Worm (Caenorhabditis elegans): ENCODE measurements around the gene H04D03.7.

DNA sequence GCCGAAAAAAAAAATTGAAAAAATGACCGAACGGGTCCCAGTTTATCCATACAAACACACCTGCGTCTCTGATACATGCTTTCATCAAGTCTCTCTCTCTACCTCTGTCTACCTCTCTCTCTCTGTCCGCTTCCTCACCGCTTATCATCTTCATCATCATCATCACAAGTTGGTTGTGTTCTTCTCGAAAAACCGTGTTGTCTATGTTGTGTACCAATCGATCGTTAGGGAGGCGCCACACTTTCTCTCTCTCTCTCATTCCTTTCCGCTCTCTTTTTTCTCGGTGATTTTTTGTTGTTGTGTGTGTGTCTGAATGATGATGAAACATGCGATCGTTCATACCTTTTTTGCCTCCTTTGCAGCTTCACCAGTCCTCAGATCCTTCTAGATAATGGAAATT lies 17.0 kb upstream of the H04D03.7 start:
- no peak for TF ChIP-seq akir-1 (GFP tag; optimal IDR thresholded peaks at IDR 0.05)
- no peak for TF ChIP-seq snpc-4 (GFP tag; optimal IDR thresholded peaks at IDR 0.05)
- no peak for TF ChIP-seq snpc-4 (tag; optimal IDR thresholded peaks at IDR 0.05)
- no peak for TF ChIP-seq madf-6 (GFP tag; IDR thresholded peaks at IDR 0.05)

Measured in whole organism, young adult.